Fruit fly (Drosophila melanogaster): ENCODE measurements around the gene Amnionless.

The Amnionless gene

DNA sequence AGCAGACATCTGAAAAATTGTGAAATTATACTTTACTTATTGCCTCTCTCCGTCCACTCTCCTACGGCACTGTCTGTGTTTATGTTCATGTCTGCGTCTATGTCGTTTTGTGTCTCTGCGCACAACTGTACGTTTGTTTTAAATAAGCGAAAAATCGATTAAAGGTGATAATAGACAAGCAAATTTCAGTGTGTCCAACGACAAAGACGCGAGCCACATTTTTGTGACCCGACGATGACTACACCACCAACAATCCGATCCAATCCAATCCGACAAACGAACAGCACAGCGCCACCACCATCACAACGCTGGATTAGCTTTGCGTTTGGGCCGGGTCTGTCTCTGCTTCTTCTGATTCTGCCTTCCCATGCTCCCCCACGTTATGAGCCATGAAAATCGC lies 44.4 kb downstream of the Amnionless start:
- TF ChIP-seq CTCF (optimal IDR thresholded peaks at IDR 0.05) (no peak), CG8478 (optimal IDR thresholded peaks at IDR 0.05) (no peak)

dm6 chr2L:243819-244218 lies 45.1 kb downstream of the Amnionless start:
- TF ChIP-seq CG8478 (optimal IDR thresholded peaks at IDR 0.05) = no peak
- no peak for TF ChIP-seq CTCF (optimal IDR thresholded peaks at IDR 0.05)

dm6 chr2L:243123-243522 lies 45.8 kb downstream of the Amnionless start:
- TF ChIP-seq CG8478 (optimal IDR thresholded peaks at IDR 0.05) (no peak), CTCF (optimal IDR thresholded peaks at IDR 0.05) (no peak)

dm6 chr2L:241415-241814 lies 47.5 kb downstream of the Amnionless start:
- no peak for TF ChIP-seq CTCF (optimal IDR thresholded peaks at IDR 0.05)
- TF ChIP-seq CG8478 (optimal IDR thresholded peaks at IDR 0.05) = no peak

DNA sequence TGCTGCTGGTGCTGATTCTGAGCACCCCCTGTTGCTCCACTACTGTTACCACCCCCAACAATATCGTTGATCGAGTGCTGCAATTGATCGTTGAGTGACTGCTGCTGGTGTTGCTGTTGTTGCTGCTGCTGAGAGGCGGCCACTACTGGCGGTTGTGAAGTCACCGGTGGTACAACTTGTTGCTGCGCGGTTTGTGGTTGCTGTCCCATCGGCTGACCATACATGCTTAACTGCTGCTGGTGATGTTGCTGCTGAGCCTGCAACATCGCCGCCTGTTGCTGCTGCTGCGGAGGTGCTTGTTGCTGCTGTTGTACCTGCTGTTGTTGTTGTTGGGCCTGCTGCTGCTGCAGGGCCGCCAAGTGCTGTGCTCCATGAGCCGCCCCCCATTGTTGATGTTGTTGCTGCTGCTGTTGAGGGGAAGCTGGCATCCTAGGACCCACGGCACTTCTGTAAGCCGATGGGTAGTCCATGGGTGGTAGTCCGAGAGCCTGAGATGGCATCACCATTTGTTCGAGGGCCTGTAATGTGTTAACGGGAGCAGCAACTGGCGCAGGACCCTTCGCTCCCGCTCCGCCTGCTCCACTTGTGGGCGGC lies 48.7 kb downstream of the Amnionless start:
- TF ChIP-seq CG8478 (optimal IDR thresholded peaks at IDR 0.05) = no peak
- no peak for TF ChIP-seq CTCF (optimal IDR thresholded peaks at IDR 0.05)

All from S2 (cell line).